Fruit fly (Drosophila melanogaster): ENCODE data around the gene CG11586.

The CG11586 gene

dm6 chr3L:4239442-4240322, 22.6 kb downstream of the CG11586 start, which contains the start of gene Sqor (continued):
- TF ChIP-seq az2 (GFP tag; optimal IDR thresholded peaks at IDR 0.05): peak; percentile 72
- peak; percentile 76 for TF ChIP-seq schlank (tag; optimal IDR thresholded peaks at IDR 0.05)
- peak; percentile 69 for TF ChIP-seq sisA (GFP tag; IDR thresholded peaks at IDR 0.05)
- peak; percentile 71 for TF ChIP-seq bab2 (GFP tag; optimal IDR thresholded peaks at IDR 0.05)
- peak; percentile 49 for TF ChIP-seq CG15073 (GFP tag; optimal IDR thresholded peaks at IDR 0.05)
- peak; percentile 58; the same call in 2 of the 3 replicates for TF ChIP-seq CG2889 (GFP tag; IDR thresholded peaks at IDR 0.05)
- peak; percentile 85 for TF ChIP-seq org-1 (GFP tag; optimal IDR thresholded peaks at IDR 0.05)
- no peak for TF ChIP-seq br (optimal IDR thresholded peaks at IDR 0.05)
- peak; percentile 76; the same call in 2 of the 3 replicates for TF ChIP-seq ase (GFP tag; IDR thresholded peaks at IDR 0.05)
- TF ChIP-seq luna (GFP tag; optimal IDR thresholded peaks at IDR 0.05): peak; percentile 72
- TF ChIP-seq NC2β (GFP tag; optimal IDR thresholded peaks at IDR 0.05): peak; percentile 64
- peak; percentile 76 for TF ChIP-seq tup (GFP tag; optimal IDR thresholded peaks at IDR 0.05)
- peak; percentile 92 for TF ChIP-seq Dip3 (GFP tag; optimal IDR thresholded peaks at IDR 0.05)
- TF ChIP-seq ham (GFP tag; IDR thresholded peaks at IDR 0.05): peak; percentile 70; the same call in 1 of the 2 replicates
- TF ChIP-seq CG8089 (GFP tag; optimal IDR thresholded peaks at IDR 0.05): peak; percentile 66
- peak; percentile 16 for TF ChIP-seq CG17568 (GFP tag; optimal IDR thresholded peaks at IDR 0.05)
- TF ChIP-seq Dfd (GFP tag; optimal IDR thresholded peaks at IDR 0.05): no peak
- TF ChIP-seq crol (GFP tag; IDR thresholded peaks at IDR 0.05): no peak
- peak; percentile 93 for TF ChIP-seq Atf3 (GFP tag; optimal IDR thresholded peaks at IDR 0.05)
- peak; percentile 79 for TF ChIP-seq run (tag; optimal IDR thresholded peaks at IDR 0.05)
- peak; percentile 90 for TF ChIP-seq CG12769 (tag; optimal IDR thresholded peaks at IDR 0.05)
- TF ChIP-seq CG7987 (GFP tag; optimal IDR thresholded peaks at IDR 0.05): peak; percentile 76
- TF ChIP-seq p53 (GFP tag; optimal IDR thresholded peaks at IDR 0.05): peak; percentile 79
- peak; percentile 49 for TF ChIP-seq CG12942 (GFP tag; optimal IDR thresholded peaks at IDR 0.05)
- TF ChIP-seq ssp (GFP tag; IDR thresholded peaks at IDR 0.05): peak; percentile 47
- peak; percentile 77 for TF ChIP-seq CG30431 (GFP tag; optimal IDR thresholded peaks at IDR 0.05)
- peak; percentile 31; the same call in 1 of the 2 replicates for TF ChIP-seq Xrp1 (GFP tag; IDR thresholded peaks at IDR 0.05)
- TF ChIP-seq CG9215 (GFP tag; IDR thresholded peaks at IDR 0.05): peak; percentile 65
- peak; percentile 84 for TF ChIP-seq rib (GFP tag; IDR thresholded peaks at IDR 0.05)
- peak; percentile 66 for TF ChIP-seq CG17912 (GFP tag; optimal IDR thresholded peaks at IDR 0.05)
- no peak for TF ChIP-seq ac (GFP tag; optimal IDR thresholded peaks at IDR 0.05)
- TF ChIP-seq ewg (GFP tag; optimal IDR thresholded peaks at IDR 0.05): peak; percentile 55
- peak; percentile 38 for TF ChIP-seq psq (GFP tag; optimal IDR thresholded peaks at IDR 0.05)
- no peak for TF ChIP-seq hbn (GFP tag; IDR thresholded peaks at IDR 0.05; ENCODE audit: partially characterized antibody)
- TF ChIP-seq Hmx (GFP tag; optimal IDR thresholded peaks at IDR 0.05): peak; percentile 77
- TF ChIP-seq al (GFP tag; IDR thresholded peaks at IDR 0.05): peak; percentile 83
- TF ChIP-seq Asciz (GFP tag; optimal IDR thresholded peaks at IDR 0.05): peak; percentile 82
- peak; percentile 92 for TF ChIP-seq CG13424 (tag; optimal IDR thresholded peaks at IDR 0.05)
- TF ChIP-seq CG14014 (GFP tag; IDR thresholded peaks at IDR 0.05): peak; percentile 80
- peak; percentile 75 for TF ChIP-seq CG7357 (GFP tag; IDR thresholded peaks at IDR 0.05)
- TF ChIP-seq CG13775 (GFP tag; optimal IDR thresholded peaks at IDR 0.05): peak; percentile 81
- peak; percentile 87 for TF ChIP-seq Side (GFP tag; optimal IDR thresholded peaks at IDR 0.05)
- peak; percentile 82 for TF ChIP-seq jumu (GFP tag; optimal IDR thresholded peaks at IDR 0.05)
- TF ChIP-seq CG31441 (GFP tag; IDR thresholded peaks at IDR 0.05): peak; percentile 76
- peak in 1 of 2 experiments; percentile 50 for TF ChIP-seq Hr78 (GFP tag; optimal IDR thresholded peaks at IDR 0.05)
- TF ChIP-seq CG11093 (GFP tag; IDR thresholded peaks at IDR 0.05): peak; percentile 57; the same call in 1 of the 3 replicates
- peak; percentile 80 for TF ChIP-seq ci (GFP tag; IDR thresholded peaks at IDR 0.05)
- TF ChIP-seq Doc3 (GFP tag; IDR thresholded peaks at IDR 0.05; ENCODE audit: partially characterized antibody): no peak
- TF ChIP-seq hb (GFP tag; IDR thresholded peaks at IDR 0.05; ENCODE audit: partially characterized antibody): no peak

All from whole organism, embryonic.